Fruit fly (Drosophila melanogaster) whole organism, embryonic: Measurements from ENCODE around the gene Sfp33A4.

Source experiments
- CG10366 ChIP-seq: fragments of 200-800 bp; sonication (Bioruptor generic); IDR thresholded peaks from 2 replicates; pipeline ENCODE4 v1.3.6; 2022; ENCODE audit warnings: missing biosample characterization, missing genetic modification characterization
- CG10543 ChIP-seq: fragments of 200-800 bp; sonication (Bioruptor generic); optimal IDR thresholded peaks from 3 replicates; lab custom pipeline; 2017; ENCODE audit warnings: missing biosample characterization, mild to moderate bottlenecking, missing genetic modification characterization, moderate library complexity
- CG10654 ChIP-seq: fragments of 200-800 bp; sonication (Bioruptor generic); optimal IDR thresholded peaks from 2 replicates; lab custom pipeline; 2016; ENCODE audit warnings: missing biosample characterization, missing genetic modification characterization
- CG11504 ChIP-seq: fragments of 200-800 bp; sonication (Bioruptor generic); optimal IDR thresholded peaks from 3 replicates; lab custom pipeline; 2019; ENCODE audit warnings: missing biosample characterization, mild to moderate bottlenecking, missing genetic modification characterization, moderate library complexity
- CG12219 ChIP-seq: fragments of 200-800 bp; sonication (Bioruptor generic); optimal IDR thresholded peaks from 3 replicates; lab custom pipeline; 2018; ENCODE audit warnings: missing biosample characterization, mild to moderate bottlenecking, missing genetic modification characterization
- CG12299 ChIP-seq: fragments of 200-800 bp; sonication (Bioruptor generic); optimal IDR thresholded peaks from 2 replicates; lab custom pipeline; 2018; ENCODE audit warnings: missing biosample characterization, mild to moderate bottlenecking, missing genetic modification characterization
- CG12391 ChIP-seq: fragments of 200-800 bp; sonication (Bioruptor generic); optimal IDR thresholded peaks from 3 replicates; lab custom pipeline; 2018; ENCODE audit warnings: missing biosample characterization, mild to moderate bottlenecking, missing genetic modification characterization, moderate library complexity
- CG14014 ChIP-seq: fragments of 200-800 bp; sonication (Bioruptor generic); IDR thresholded peaks from 2 replicates; pipeline ENCODE4 v1.3.6; 2022; ENCODE audit warnings: missing biosample characterization, missing genetic modification characterization
- CG14667 ChIP-seq: fragments of 200-800 bp; sonication (Bioruptor generic); IDR thresholded peaks from 2 replicates; pipeline ENCODE4 v1.3.6; 2022; ENCODE audit warnings: missing biosample characterization, missing genetic modification characterization
- CG15601 ChIP-seq: fragments of 200-800 bp; sonication (Bioruptor generic); optimal IDR thresholded peaks from 3 replicates; lab custom pipeline; 2019; ENCODE audit warnings: missing biosample characterization, mild to moderate bottlenecking, missing genetic modification characterization, moderate library complexity
- CG16863 ChIP-seq: fragments of 200-800 bp; sonication (Bioruptor generic); optimal IDR thresholded peaks from 3 replicates; lab custom pipeline; 2016; ENCODE audit warnings: missing biosample characterization, missing genetic modification characterization
- CG18011 ChIP-seq: fragments of 200-800 bp; sonication (Bioruptor generic); optimal IDR thresholded peaks from 2 replicates; lab custom pipeline; 2017; ENCODE audit warnings: missing biosample characterization, missing genetic modification characterization, mild to moderate bottlenecking, moderate library complexity, missing genotype
- CG30403 ChIP-seq: fragments of 200-800 bp; sonication (Bioruptor generic); optimal IDR thresholded peaks from 3 replicates; lab custom pipeline; 2016; ENCODE audit warnings: missing biosample characterization, missing genetic modification characterization
- CG31441 ChIP-seq: fragments of 200-800 bp; sonication (Bioruptor generic); IDR thresholded peaks from 2 replicates; pipeline ENCODE4 v1.3.6; 2022; ENCODE audit warnings: missing biosample characterization, missing genetic modification characterization
- CG3407 ChIP-seq: fragments of 200-800 bp; sonication (Bioruptor generic); optimal IDR thresholded peaks from 2 replicates; lab custom pipeline; 2018; ENCODE audit warnings: missing biosample characterization, mild to moderate bottlenecking, missing genetic modification characterization
- CG4854 ChIP-seq: fragments of 200-800 bp; sonication (Bioruptor generic); optimal IDR thresholded peaks from 2 replicates; lab custom pipeline; 2016; ENCODE audit warnings: missing biosample characterization, missing genetic modification characterization, inconsistent platforms
- CG7745 ChIP-seq: fragments of 200-800 bp; sonication (Bioruptor generic); optimal IDR thresholded peaks from 2 replicates; lab custom pipeline; 2018; ENCODE audit warnings: missing biosample characterization, mild to moderate bottlenecking, missing genetic modification characterization, moderate library complexity
- CG7928 ChIP-seq: fragments of 200-800 bp; sonication (Bioruptor generic); optimal IDR thresholded peaks from 2 replicates; lab custom pipeline; 2017; ENCODE audit warnings: missing biosample characterization, mild to moderate bottlenecking, missing genetic modification characterization
- CG7963 ChIP-seq: fragments of 200-800 bp; sonication (Bioruptor generic); IDR thresholded peaks from 3 replicates; pipeline ENCODE4 v1.3.6; 2022; ENCODE audit warnings: missing biosample characterization, missing genetic modification characterization; ENCODE audit not compliant: partially characterized antibody
- CG8089 ChIP-seq: fragments of 200-800 bp; sonication (Bioruptor generic); optimal IDR thresholded peaks from 3 replicates; lab custom pipeline; 2016; ENCODE audit warnings: missing biosample characterization, missing genetic modification characterization
- CG8290 ChIP-seq, 3 experiments: fragments of 200-800 bp; sonication (Bioruptor generic); optimal IDR thresholded peaks; 2 replicates each; lab custom pipeline; 2016 to 2019; ENCODE audit warnings: missing biosample characterization in 3 of 3, missing genetic modification characterization in 3 of 3, mild to moderate bottlenecking in 2 of 3, moderate library complexity in 1 of 3
- CG8924 ChIP-seq: fragments of 200-800 bp; optimal IDR thresholded peaks from 3 replicates; lab custom pipeline; 2019; ENCODE audit warnings: missing biosample characterization, mild to moderate bottlenecking, missing genetic modification characterization, moderate library complexity
- CG9609 ChIP-seq: fragments of 200-800 bp; sonication (Bioruptor generic); optimal IDR thresholded peaks from 3 replicates; lab custom pipeline; 2016; ENCODE audit warnings: missing biosample characterization, missing genetic modification characterization
- CG9876 ChIP-seq: fragments of 200-800 bp; sonication (Bioruptor generic); optimal IDR thresholded peaks from 2 replicates; lab custom pipeline; 2016; ENCODE audit warnings: missing biosample characterization, missing genetic modification characterization
- Dad ChIP-seq: fragments of 200-800 bp; sonication (Bioruptor generic); optimal IDR thresholded peaks from 3 replicates; lab custom pipeline; 2016; ENCODE audit warnings: missing biosample characterization, missing genetic modification characterization
- Dref ChIP-seq: fragments of 200-800 bp; sonication (Bioruptor generic); IDR thresholded peaks from 2 replicates; pipeline ENCODE4 v1.3.6; 2022; ENCODE audit warnings: missing biosample characterization, missing genetic modification characterization
- Elba2 ChIP-seq: fragments of 200-800 bp; sonication (Bioruptor generic); optimal IDR thresholded peaks from 3 replicates; lab custom pipeline; 2016; ENCODE audit warnings: missing biosample characterization, missing genetic modification characterization
- Hmr ChIP-seq: fragments of 200-800 bp; sonication (Bioruptor generic); optimal IDR thresholded peaks from 3 replicates; lab custom pipeline; 2017; ENCODE audit warnings: mild to moderate bottlenecking, missing biosample characterization, missing genetic modification reagents, missing genetic modification characterization
- Hsf ChIP-seq: fragments of 200-800 bp; sonication (Bioruptor generic); optimal IDR thresholded peaks from 3 replicates; lab custom pipeline; 2016; ENCODE audit warnings: missing biosample characterization, missing genetic modification characterization
- PHDP ChIP-seq: fragments of 200-800 bp; sonication (Bioruptor generic); optimal IDR thresholded peaks from 3 replicates; lab custom pipeline; 2018; ENCODE audit warnings: missing biosample characterization, mild to moderate bottlenecking, missing genetic modification characterization, moderate library complexity
- Rx ChIP-seq: fragments of 200-800 bp; sonication (Bioruptor generic); IDR thresholded peaks from 2 replicates; pipeline ENCODE4 v1.3.6; 2022; ENCODE audit warnings: missing biosample characterization, missing genetic modification characterization
- Taf1 ChIP-seq: fragments of 200-800 bp; sonication (Bioruptor generic); IDR thresholded peaks from 2 replicates; pipeline ENCODE4 v1.3.6; 2022; ENCODE audit warnings: missing biosample characterization, missing genetic modification characterization
- bsh ChIP-seq, 2 experiments: fragments of 200-800 bp; sonication (Bioruptor generic); optimal IDR thresholded peaks; 2 replicates each; lab custom pipeline; 2017 to 2018; ENCODE audit warnings: mild to moderate bottlenecking in 2 of 2, missing biosample characterization in 2 of 2, missing genetic modification characterization in 2 of 2, moderate library complexity in 1 of 2
- btn ChIP-seq: fragments of 200-800 bp; sonication (Bioruptor generic); optimal IDR thresholded peaks from 2 replicates; lab custom pipeline; 2016; ENCODE audit warnings: missing biosample characterization, missing genetic modification characterization
- chif ChIP-seq, 2 experiments: fragments of 200-800 bp; sonication (Bioruptor generic); optimal IDR thresholded peaks; 3 replicates each; lab custom pipeline; 2016; ENCODE audit warnings: missing biosample characterization in 2 of 2, missing genetic modification characterization in 2 of 2
- chn ChIP-seq: fragments of 200-800 bp; sonication (Bioruptor generic); optimal IDR thresholded peaks from 2 replicates; lab custom pipeline; 2016; ENCODE audit warnings: missing biosample characterization, missing genetic modification characterization
- dmrt11E ChIP-seq: fragments of 200-800 bp; sonication (Bioruptor generic); optimal IDR thresholded peaks from 3 replicates; lab custom pipeline; 2018; ENCODE audit warnings: missing biosample characterization, mild to moderate bottlenecking, missing genetic modification characterization, moderate library complexity
- dpn ChIP-seq, 2 experiments: fragments of 200-800 bp; sonication (Bioruptor generic); optimal IDR thresholded peaks; 3 replicates each; lab custom pipeline; 2016; ENCODE audit warnings: missing biosample characterization in 2 of 2, missing genetic modification characterization in 2 of 2
- fd96Cb ChIP-seq: fragments of 200-800 bp; sonication (Bioruptor generic); optimal IDR thresholded peaks from 2 replicates; lab custom pipeline; 2018; ENCODE audit warnings: missing biosample characterization, mild to moderate bottlenecking, missing genetic modification characterization, moderate library complexity
- nerfin-1 ChIP-seq: fragments of 200-800 bp; sonication (Bioruptor generic); optimal IDR thresholded peaks from 3 replicates; lab custom pipeline; 2019; ENCODE audit warnings: missing biosample characterization, mild to moderate bottlenecking, missing genetic modification characterization, moderate library complexity
- odd ChIP-seq: fragments of 200-800 bp; sonication (Bioruptor generic); optimal IDR thresholded peaks from 2 replicates; lab custom pipeline; 2017; ENCODE audit warnings: missing biosample characterization, mild to moderate bottlenecking, missing genetic modification characterization
- p53 ChIP-seq: fragments of 200-800 bp; sonication (Bioruptor generic); optimal IDR thresholded peaks from 2 replicates; lab custom pipeline; 2016; ENCODE audit warnings: missing biosample characterization, missing genetic modification characterization
- pan ChIP-seq, 4 experiments: fragments of >200 bp in 3 of 4; fragments of 200-800 bp in 1 of 4; sonication (Bioruptor generic) in 1 of 4; optimal IDR thresholded peaks in 3 of 4; IDR thresholded peaks in 1 of 4; 2 replicates each; pipeline versions ENCODE4 v1.3.6 to Lab custom; 2017 to 2022; ENCODE audit warnings: missing biosample characterization in 2 of 4, missing genetic modification characterization in 2 of 4, mixed read lengths in 1 of 4
- pzg ChIP-seq: fragments of 200-800 bp; sonication (Bioruptor generic); optimal IDR thresholded peaks from 3 replicates; lab custom pipeline; 2018; ENCODE audit warnings: missing biosample characterization, mild to moderate bottlenecking, missing genetic modification characterization, moderate library complexity
- salm ChIP-seq: fragments of 200-800 bp; sonication (Bioruptor generic); optimal IDR thresholded peaks from 2 replicates; lab custom pipeline; 2018; ENCODE audit warnings: missing biosample characterization, mild to moderate bottlenecking, missing genetic modification characterization
- sisA ChIP-seq: fragments of 200-800 bp; sonication (Bioruptor generic); IDR thresholded peaks from 2 replicates; pipeline ENCODE4 v1.3.6; 2022; ENCODE audit warnings: missing biosample characterization, missing genetic modification characterization
- stwl ChIP-seq: fragments of 200-800 bp; sonication (Bioruptor generic); optimal IDR thresholded peaks from 3 replicates; lab custom pipeline; 2018; ENCODE audit warnings: missing biosample characterization, mild to moderate bottlenecking, missing genetic modification characterization, moderate library complexity
- trh ChIP-seq: fragments of 200-800 bp; sonication (Bioruptor generic); optimal IDR thresholded peaks from 2 replicates; lab custom pipeline; 2016; ENCODE audit warnings: missing biosample characterization, missing genetic modification characterization
- z ChIP-seq: fragments of 200-800 bp; sonication (Bioruptor generic); IDR thresholded peaks from 3 replicates; pipeline ENCODE4 v1.3.6; 2022; ENCODE audit warnings: missing biosample characterization, missing genetic modification characterization

Gene Sfp33A4

DNA sequence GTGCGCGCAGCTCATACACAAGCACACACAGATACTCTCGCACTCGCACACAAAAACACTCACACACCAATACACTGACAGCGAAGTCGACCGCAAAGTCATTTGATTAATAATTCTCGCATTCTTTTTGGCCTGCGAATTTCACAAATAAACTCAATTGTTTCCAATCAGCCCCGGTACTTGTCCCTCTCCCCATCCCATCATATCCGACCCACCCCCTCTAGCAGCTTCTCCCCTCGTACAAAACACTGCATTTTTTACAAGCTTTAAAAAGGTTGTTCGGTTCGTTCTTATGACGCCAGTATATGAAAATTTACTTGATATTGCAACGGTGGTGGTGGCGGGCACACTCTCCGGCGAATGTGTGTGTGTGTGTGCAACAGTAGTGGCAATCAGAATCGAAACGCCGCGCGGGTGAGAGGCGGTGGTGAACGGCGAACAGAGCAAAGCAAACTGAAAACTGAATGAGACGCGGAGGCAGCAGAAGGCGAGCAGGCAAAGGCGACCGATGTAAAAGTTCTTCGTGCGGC is 29.3 kb upstream of the Sfp33A4 start (continued):
- no peak for TF ChIP-seq chn (GFP tag; lab: Kevin White, UChicago)
- TF ChIP-seq Dref: 0 out of 2 replicates have a peak, but pooled peaks have one; percentile 23
- TF ChIP-seq btn (GFP tag; lab: Kevin White, UChicago): no peak
- TF ChIP-seq CG12299 (tag; lab: Kevin White, UChicago): no peak
- no peak for TF ChIP-seq CG14667
- peak; percentile 87 for TF ChIP-seq CG10543 (GFP tag; lab: Kevin White, UChicago)
- 0 out of 3 replicates have a peak, but pooled peaks have one; percentile 38 for TF ChIP-seq z (GFP tag; lab: Robert Waterston, UW)
- peak in 1 of 2 experiments; percentile 5 for TF ChIP-seq dpn (GFP tag; optimal IDR thresholded peaks at IDR 0.05; lab: Kevin White, UChicago)
- no peak for TF ChIP-seq CG8089 (GFP tag; lab: Kevin White, UChicago)
- TF ChIP-seq Dad (GFP tag; lab: Kevin White, UChicago): no peak
- no peak for TF ChIP-seq CG31441 (GFP tag; lab: Robert Waterston, UW)
- TF ChIP-seq bsh (GFP tag; optimal IDR thresholded peaks at IDR 0.05; lab: Kevin White, UChicago): peak in 1 of 2 experiments; percentile 18
- no peak for TF ChIP-seq dmrt11E (tag; lab: Kevin White, UChicago)
- peak; percentile 2 for TF ChIP-seq CG7745 (tag; lab: Kevin White, UChicago)
- no peak for TF ChIP-seq pan (optimal IDR thresholded peaks at IDR 0.05; lab: Kevin White, UChicago)
- TF ChIP-seq pan (GFP tag; optimal IDR thresholded peaks at IDR 0.05 in 1 of 2, IDR thresholded peaks at IDR 0.05 in 1 of 2): no peak
- peak; percentile 9 for TF ChIP-seq CG12219
- TF ChIP-seq CG9609: no peak
- no peak for TF ChIP-seq CG11504 (tag; lab: Kevin White, UChicago)
- TF ChIP-seq pzg (GFP tag; lab: Kevin White, UChicago): peak; percentile 25
- TF ChIP-seq Hmr (GFP tag; lab: Kevin White, UChicago): peak; percentile 57
- no peak for TF ChIP-seq CG4854 (GFP tag; lab: Kevin White, UChicago)
- TF ChIP-seq CG8290 (GFP tag; optimal IDR thresholded peaks at IDR 0.05; lab: Kevin White, UChicago): no peak
- TF ChIP-seq CG8290 (tag; optimal IDR thresholded peaks at IDR 0.05; lab: Kevin White, UChicago): peak in 1 of 2 experiments; percentile 83
- TF ChIP-seq p53: peak; percentile 4
- TF ChIP-seq trh (GFP tag; lab: Kevin White, UChicago): no peak
- TF ChIP-seq Rx (GFP tag; lab: Robert Waterston, UW): no peak
- TF ChIP-seq odd: no peak
- TF ChIP-seq sisA (GFP tag; lab: Robert Waterston, UW): no peak
- TF ChIP-seq Elba2 (GFP tag; lab: Kevin White, UChicago): peak; percentile 71
- TF ChIP-seq Taf1 (GFP tag; lab: Robert Waterston, UW): no peak
- no peak for TF ChIP-seq stwl (tag; lab: Kevin White, UChicago)
- no peak for TF ChIP-seq CG7928 (GFP tag; lab: Kevin White, UChicago)
- no peak for TF ChIP-seq CG18011 (GFP tag; lab: Kevin White, UChicago)
- TF ChIP-seq Hsf: no peak
- TF ChIP-seq nerfin-1: peak; percentile 60
- TF ChIP-seq CG8924 (tag; lab: Kevin White, UChicago): peak; percentile 14
- TF ChIP-seq CG9876 (GFP tag; lab: Kevin White, UChicago): no peak
- TF ChIP-seq CG3407 (GFP tag; lab: Kevin White, UChicago): no peak
- no peak for TF ChIP-seq CG10366 (GFP tag; lab: Robert Waterston, UW)
- TF ChIP-seq fd96Cb: no peak
- TF ChIP-seq CG30403: no peak
- TF ChIP-seq salm (tag; lab: Kevin White, UChicago): no peak
- peak; percentile 46 for TF ChIP-seq CG16863 (GFP tag; lab: Kevin White, UChicago)
- no peak for TF ChIP-seq CG10654 (GFP tag; lab: Kevin White, UChicago)
- TF ChIP-seq CG14014 (GFP tag; lab: Robert Waterston, UW): peak; percentile 24; the same call in 1 of the 2 replicates
- TF ChIP-seq CG15601: no peak
- no peak for TF ChIP-seq chif (GFP tag; optimal IDR thresholded peaks at IDR 0.05; lab: Kevin White, UChicago)
- no peak for TF ChIP-seq CG12391 (tag; lab: Kevin White, UChicago)
- no peak for TF ChIP-seq CG7963 (GFP tag; lab: Robert Waterston, UW)
- TF ChIP-seq PHDP (tag; lab: Kevin White, UChicago): no peak
